Worm (Caenorhabditis elegans): Measurements from ENCODE around the gene C50F4.6.
A peak's percentile ranks its signal among the peaks of the same experiment; 100 is the strongest.

Gene C50F4.6

DNA sequence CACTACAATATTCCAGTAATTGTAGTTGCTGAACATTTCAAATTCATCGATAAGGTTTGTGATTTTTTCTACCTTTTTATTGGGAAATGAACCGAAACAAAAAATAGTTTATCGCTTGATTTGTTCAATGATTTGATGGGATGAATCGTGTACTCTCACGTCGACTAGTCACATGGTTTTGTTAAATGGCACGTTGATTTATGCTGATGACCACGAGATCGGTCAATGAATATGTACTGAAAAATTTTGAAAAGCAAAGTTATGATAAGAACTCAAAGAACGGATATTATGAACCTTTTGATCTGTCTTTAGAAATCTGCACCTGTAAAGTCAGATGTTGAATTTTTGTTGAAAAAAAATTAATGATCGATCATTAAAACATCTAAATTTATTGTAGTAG, 29.6 kb upstream of the C50F4.6 start (continued):
- peak; percentile 49 for TF ChIP-seq nhr-48 (tag; optimal IDR thresholded peaks at IDR 0.05)
- TF ChIP-seq lin-39 (tag; optimal IDR thresholded peaks at IDR 0.05) = no peak
- peak; percentile 82 for TF ChIP-seq dve-1 (tag; optimal IDR thresholded peaks at IDR 0.05; ENCODE audit: insufficient read depth)
- no peak for TF ChIP-seq nhr-42 (GFP tag; IDR thresholded peaks at IDR 0.05)
- no peak for TF ChIP-seq gei-8 (GFP tag; optimal IDR thresholded peaks at IDR 0.05)
- TF ChIP-seq nhr-76 (tag; optimal IDR thresholded peaks at IDR 0.05) = peak; percentile 12
- no peak for TF ChIP-seq dpl-1 (GFP tag; optimal IDR thresholded peaks at IDR 0.05)
- no peak for TF ChIP-seq pqm-1 (tag; optimal IDR thresholded peaks at IDR 0.05)
- TF ChIP-seq nhr-102 (tag; optimal IDR thresholded peaks at IDR 0.05) = no peak
- no peak for TF ChIP-seq egl-27 (tag; optimal IDR thresholded peaks at IDR 0.05)
- TF ChIP-seq ztf-7 (tag; optimal IDR thresholded peaks at IDR 0.05) = no peak
- TF ChIP-seq snpc-1.2 (GFP tag; IDR thresholded peaks at IDR 0.05) = no peak
- no peak for TF ChIP-seq fkh-10 (GFP tag; optimal IDR thresholded peaks at IDR 0.05)
- no peak for TF ChIP-seq Y105C5A.15 (GFP tag; IDR thresholded peaks at IDR 0.05)
- no peak for TF ChIP-seq nhr-11 (tag; optimal IDR thresholded peaks at IDR 0.05)
- no peak for TF ChIP-seq lim-7 (GFP tag; IDR thresholded peaks at IDR 0.05)
- peak; percentile 83 for TF ChIP-seq hlh-30 (tag; optimal IDR thresholded peaks at IDR 0.05; ENCODE audit: insufficient read depth)
- TF ChIP-seq snpc-4 (tag; optimal IDR thresholded peaks at IDR 0.05) = no peak
- TF ChIP-seq lsy-2 (tag; optimal IDR thresholded peaks at IDR 0.05) = peak in 1 of 2 experiments; percentile 52
- TF ChIP-seq zag-1 (tag; optimal IDR thresholded peaks at IDR 0.05) = no peak
- TF ChIP-seq set-16 (GFP tag; IDR thresholded peaks at IDR 0.05) = no peak
- no peak for TF ChIP-seq ceh-82 (tag; optimal IDR thresholded peaks at IDR 0.05)
- no peak for TF ChIP-seq hmg-1.1 (GFP tag; IDR thresholded peaks at IDR 0.05)
- no peak for TF ChIP-seq ceh-32 (tag; optimal IDR thresholded peaks at IDR 0.05; ENCODE audit: poor library complexity)
- TF ChIP-seq tra-1 (GFP tag; IDR thresholded peaks at IDR 0.05) = no peak
- no peak for TF ChIP-seq tag-97 (GFP tag; IDR thresholded peaks at IDR 0.05)
- peak; percentile 64 for TF ChIP-seq hlh-11 (tag; optimal IDR thresholded peaks at IDR 0.05)
- TF ChIP-seq aly-2 (tag; optimal IDR thresholded peaks at IDR 0.05) = no peak
- no peak for TF ChIP-seq aha-1 (tag)
- no peak for TF ChIP-seq daf-12 (tag; optimal IDR thresholded peaks at IDR 0.05)
- no peak for TF ChIP-seq ZK337.2 (GFP tag; IDR thresholded peaks at IDR 0.05)
- TF ChIP-seq ztf-11 (tag; optimal IDR thresholded peaks at IDR 0.05) = no peak
- no peak for TF ChIP-seq zfp-2 (tag; optimal IDR thresholded peaks at IDR 0.05)
- no peak for TF ChIP-seq zip-11 (GFP tag; IDR thresholded peaks at IDR 0.05)
- no peak for TF ChIP-seq hif-1 (tag; optimal IDR thresholded peaks at IDR 0.05)
- TF ChIP-seq Y5F2A.4 (GFP tag; optimal IDR thresholded peaks at IDR 0.05) = no peak
- no peak for TF ChIP-seq nhr-237 (tag; optimal IDR thresholded peaks at IDR 0.05)
- no peak for TF ChIP-seq lir-3 (tag; optimal IDR thresholded peaks at IDR 0.05)
- TF ChIP-seq vab-7 (GFP tag; IDR thresholded peaks at IDR 0.05) = no peak
- no peak for TF ChIP-seq lin-13 (GFP tag; optimal IDR thresholded peaks at IDR 0.05)
- no peak for TF ChIP-seq ceh-62 (tag; optimal IDR thresholded peaks at IDR 0.05)
- no peak for TF ChIP-seq spr-3 (GFP tag; optimal IDR thresholded peaks at IDR 0.05)
- TF ChIP-seq ces-1 (GFP tag; optimal IDR thresholded peaks at IDR 0.05) = no peak
- peak; percentile 69 for TF ChIP-seq mxl-3 (GFP tag; optimal IDR thresholded peaks at IDR 0.05)
- TF ChIP-seq nhr-28 (tag; optimal IDR thresholded peaks at IDR 0.05) = peak; percentile 97
- TF ChIP-seq egl-43 (GFP tag; IDR thresholded peaks at IDR 0.05) = no peak
- peak in 1 of 2 experiments; percentile 65 for TF ChIP-seq mdl-1 (tag; optimal IDR thresholded peaks at IDR 0.05)
- TF ChIP-seq pha-4 (GFP tag; IDR thresholded peaks at IDR 0.05) = no peak
- no peak for TF ChIP-seq pha-4 (tag; optimal IDR thresholded peaks at IDR 0.05)
- no peak for TF ChIP-seq mes-2 (tag; optimal IDR thresholded peaks at IDR 0.05; ENCODE audit: poor library complexity, severe bottlenecking)

Measured in whole organism, L4 larva.